Worm (Caenorhabditis elegans): ENCODE measurements around the gene rars-1.

Gene rars-1

ce11 chrIII:4951210-4951609, 34.2 kb upstream of the rars-1 start:
- peak; percentile 66 for TF ChIP-seq lin-39 (tag; optimal IDR thresholded peaks at IDR 0.05)
- no peak for TF ChIP-seq nhr-28 (tag; optimal IDR thresholded peaks at IDR 0.05)
- no peak for TF ChIP-seq aly-2 (tag; optimal IDR thresholded peaks at IDR 0.05)
- no peak for TF ChIP-seq ZK546.5 (tag; optimal IDR thresholded peaks at IDR 0.05)
- TF ChIP-seq nhr-237 (tag; optimal IDR thresholded peaks at IDR 0.05) = no peak
- no peak for TF ChIP-seq ceh-9 (tag; optimal IDR thresholded peaks at IDR 0.05)
- TF ChIP-seq lsy-12 (tag; optimal IDR thresholded peaks at IDR 0.05) = no peak
- no peak for TF ChIP-seq ceh-28 (tag; optimal IDR thresholded peaks at IDR 0.05)
- TF ChIP-seq skn-1 (tag; optimal IDR thresholded peaks at IDR 0.05) = no peak
- no peak for TF ChIP-seq ztf-4 (tag; optimal IDR thresholded peaks at IDR 0.05)
- TF ChIP-seq sea-2 (GFP tag; optimal IDR thresholded peaks at IDR 0.05) = no peak
- TF ChIP-seq hmg-11 (tag; optimal IDR thresholded peaks at IDR 0.05) = peak; percentile 6
- TF ChIP-seq nhr-11 (tag; optimal IDR thresholded peaks at IDR 0.05) = no peak
- peak; percentile 43 for TF ChIP-seq nfya-1 (tag; optimal IDR thresholded peaks at IDR 0.05; ENCODE audit: insufficient read depth)
- TF ChIP-seq egl-5 (tag; optimal IDR thresholded peaks at IDR 0.05) = peak; percentile 26

ce11 chrIII:4950345-4950744, 33.4 kb upstream of the rars-1 start:
- TF ChIP-seq ceh-28 (tag; optimal IDR thresholded peaks at IDR 0.05) (no peak), elt-2 (tag; optimal IDR thresholded peaks at IDR 0.05) (no peak), nfya-1 (tag; optimal IDR thresholded peaks at IDR 0.05; ENCODE audit: insufficient read depth) (peak; percentile 86), ceh-9 (tag; optimal IDR thresholded peaks at IDR 0.05) (no peak), eor-1 (tag; optimal IDR thresholded peaks at IDR 0.05) (no peak), mdl-1 (tag; optimal IDR thresholded peaks at IDR 0.05) (no peak), tbx-2 (tag; optimal IDR thresholded peaks at IDR 0.05) (no peak), pqm-1 (tag; optimal IDR thresholded peaks at IDR 0.05) (no peak), nhr-12 (tag; optimal IDR thresholded peaks at IDR 0.05) (no peak), lin-39 (tag; optimal IDR thresholded peaks at IDR 0.05) (peak; percentile 65), aly-2 (tag; optimal IDR thresholded peaks at IDR 0.05) (no peak), elt-3 (tag; optimal IDR thresholded peaks at IDR 0.05) (no peak), elt-1 (tag; optimal IDR thresholded peaks at IDR 0.05) (no peak), pha-4 (tag; optimal IDR thresholded peaks at IDR 0.05) (peak; percentile 16), ceh-82 (tag; optimal IDR thresholded peaks at IDR 0.05) (no peak), snpc-4 (tag; optimal IDR thresholded peaks at IDR 0.05) (peak; percentile 18), fkh-10 (GFP tag; optimal IDR thresholded peaks at IDR 0.05) (no peak), nhr-28 (tag; optimal IDR thresholded peaks at IDR 0.05) (no peak), lin-15B (tag; optimal IDR thresholded peaks at IDR 0.05) (peak; percentile 37), ama-1 (optimal IDR thresholded peaks at IDR 0.05) (no peak), unc-62 (GFP tag; optimal IDR thresholded peaks at IDR 0.05) (no peak), nhr-76 (tag; optimal IDR thresholded peaks at IDR 0.05) (no peak), ztf-4 (tag; optimal IDR thresholded peaks at IDR 0.05) (no peak), jun-1 (tag; optimal IDR thresholded peaks at IDR 0.05) (no peak), hmg-11 (tag; optimal IDR thresholded peaks at IDR 0.05) (peak; percentile 58), nhr-43 (tag; optimal IDR thresholded peaks at IDR 0.05; ENCODE audit: poor library complexity, severe bottlenecking) (no peak), nhr-11 (tag; optimal IDR thresholded peaks at IDR 0.05) (peak; percentile 17), egl-5 (tag; optimal IDR thresholded peaks at IDR 0.05) (no peak), nhr-23 (tag; optimal IDR thresholded peaks at IDR 0.05) (no peak), nhr-77 (tag; optimal IDR thresholded peaks at IDR 0.05) (no peak), unc-39 (tag; optimal IDR thresholded peaks at IDR 0.05) (no peak), lsy-12 (tag; optimal IDR thresholded peaks at IDR 0.05) (no peak), nhr-237 (tag; optimal IDR thresholded peaks at IDR 0.05) (no peak)

- TF ChIP-seq snpc-4 (tag; optimal IDR thresholded peaks at IDR 0.05) (no peak), lin-39 (tag; optimal IDR thresholded peaks at IDR 0.05) (peak; percentile 6), fkh-2 (tag; optimal IDR thresholded peaks at IDR 0.05) (no peak), nfya-1 (tag; optimal IDR thresholded peaks at IDR 0.05; ENCODE audit: insufficient read depth) (peak; percentile 9)
Measured at ce11 chrIII:4948631-4949030, 31.7 kb upstream of the rars-1 start.

DNA sequence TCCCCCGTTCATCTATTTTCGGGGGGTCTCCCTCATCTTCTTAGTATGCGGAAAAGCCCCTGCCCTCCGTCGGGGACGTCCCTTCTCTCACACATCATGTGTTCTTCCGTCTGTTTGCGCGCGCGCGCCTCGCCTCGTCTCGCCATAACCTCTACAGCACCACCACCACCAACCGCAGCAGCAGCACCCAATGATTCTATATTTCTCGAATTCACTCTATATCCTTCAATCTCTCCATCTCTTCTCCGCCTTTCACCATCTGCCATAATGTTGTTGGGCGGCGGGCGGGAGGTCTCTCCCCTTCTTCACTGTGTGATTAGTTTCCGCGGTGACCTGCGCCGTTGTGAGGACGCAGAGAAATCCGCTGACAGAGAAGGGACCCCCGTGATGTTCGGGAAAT, 30.4 kb upstream of the rars-1 start:
- TF ChIP-seq lin-39 (tag; optimal IDR thresholded peaks at IDR 0.05) = peak; percentile 77
- peak; percentile 47 for TF ChIP-seq hmg-11 (tag; optimal IDR thresholded peaks at IDR 0.05)
- TF ChIP-seq nfya-1 (tag; optimal IDR thresholded peaks at IDR 0.05; ENCODE audit: insufficient read depth) = peak; percentile 58
- no peak for TF ChIP-seq eor-1 (tag; optimal IDR thresholded peaks at IDR 0.05)

Data from whole organism, L3 larva.